Worm (Caenorhabditis elegans): ENCODE measurements around the gene R11F4.2.

- no peak for TF ChIP-seq hmg-4 (GFP tag; optimal IDR thresholded peaks at IDR 0.05)
- no peak for TF ChIP-seq flt-1 (GFP tag; IDR thresholded peaks at IDR 0.05)
- no peak for TF ChIP-seq hmbx-1 (tag; optimal IDR thresholded peaks at IDR 0.05)
- TF ChIP-seq scrt-1 (GFP tag; IDR thresholded peaks at IDR 0.05) = no peak
- TF ChIP-seq tra-4 (tag; optimal IDR thresholded peaks at IDR 0.05) = no peak
- no peak for TF ChIP-seq sea-1 (GFP tag; conservative IDR thresholded peaks at IDR 0.05)
Measured at ce11 chrII:4133332-4133731, 50.5 kb downstream of the R11F4.2 start.
